Fruit fly (Drosophila melanogaster): ENCODE results near the gene CG14007.

Gene CG14007

DNA sequence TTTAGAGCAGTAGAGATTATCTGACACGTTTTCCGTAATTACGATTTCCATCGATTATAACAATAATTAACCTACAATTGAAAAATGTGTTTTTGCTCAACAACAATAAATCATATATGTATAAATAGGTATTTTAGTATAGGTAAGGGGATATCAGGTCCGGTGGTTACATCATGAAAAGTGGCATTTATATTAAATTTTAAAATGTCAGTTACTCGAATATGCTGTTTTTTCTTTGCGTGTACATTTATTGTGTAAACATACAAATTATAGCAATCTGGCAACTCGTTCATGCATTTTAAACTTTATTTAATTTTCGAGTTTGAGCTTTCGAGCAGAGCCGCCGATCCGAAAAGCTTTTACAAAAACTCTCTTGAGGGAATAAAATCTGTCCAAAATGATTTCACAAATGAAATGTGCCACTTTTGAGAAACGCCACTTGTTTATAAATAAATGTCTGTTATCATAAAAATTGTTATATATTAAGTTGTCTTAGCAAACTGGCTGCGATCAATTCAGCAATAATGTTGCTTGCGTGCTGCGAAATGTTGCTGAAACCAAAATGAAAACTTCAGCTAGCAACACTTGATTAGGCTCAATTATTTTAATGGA, 27.2 kb upstream of the CG14007 start:
- TF ChIP-seq tai (GFP tag; optimal IDR thresholded peaks at IDR 0.05) = no peak
- TF ChIP-seq Sp1 (GFP tag; optimal IDR thresholded peaks at IDR 0.05) = no peak
- no peak for TF ChIP-seq Myc (optimal IDR thresholded peaks at IDR 0.05)
- TF ChIP-seq HLH106 (tag; optimal IDR thresholded peaks at IDR 0.05) = peak; percentile 25
- TF ChIP-seq foxo (GFP tag; optimal IDR thresholded peaks at IDR 0.05) = peak in 1 of 2 experiments; percentile 19

DNA sequence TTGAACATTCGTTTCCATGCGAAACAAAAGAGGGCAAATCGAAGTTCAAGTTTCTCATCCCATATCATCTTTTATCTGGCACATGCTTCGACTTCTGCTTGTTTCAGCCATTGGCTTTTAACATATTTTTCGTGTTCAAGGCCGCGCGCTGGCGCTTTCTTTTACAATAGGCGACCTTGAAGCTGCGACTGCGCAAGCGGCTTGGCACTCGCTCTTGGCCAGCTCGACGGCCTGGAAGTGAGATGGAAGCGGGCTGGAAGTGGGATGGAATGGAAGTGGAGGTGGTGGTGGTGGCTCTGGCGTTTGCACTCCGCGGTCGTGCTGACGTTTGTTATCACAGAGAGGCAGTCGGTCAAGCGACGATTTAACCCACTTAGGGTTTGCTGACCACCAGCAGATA, 26.0 kb upstream of the CG14007 start:
- TF ChIP-seq ey (GFP tag; optimal IDR thresholded peaks at IDR 0.05) (no peak), Sp1 (GFP tag; optimal IDR thresholded peaks at IDR 0.05) (no peak), h (GFP tag; optimal IDR thresholded peaks at IDR 0.05) (no peak), Dif (GFP tag; optimal IDR thresholded peaks at IDR 0.05; ENCODE audit: partially characterized antibody) (no peak)

DNA sequence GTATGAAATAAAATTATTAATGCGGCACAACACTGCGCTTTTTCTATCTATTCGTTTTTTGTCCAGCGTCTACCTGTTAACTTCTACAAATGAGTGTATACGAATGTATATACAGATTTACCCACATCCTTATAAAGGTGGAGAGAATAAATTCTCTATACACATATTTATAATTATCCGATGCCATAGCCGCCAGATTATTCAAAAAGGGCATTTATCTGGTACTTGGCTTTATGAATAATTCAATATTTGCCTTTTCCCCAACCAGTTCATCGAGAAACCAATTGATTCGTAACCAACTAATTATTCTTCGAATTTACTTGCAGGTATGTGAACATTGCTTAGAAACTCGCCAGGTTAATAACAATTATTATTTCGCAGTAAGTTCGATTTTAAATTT, 24.7 kb upstream of the CG14007 start, which contains the start of gene CG11147:
Gene CG11147, minus strand, starts transcription at position 101 of the 400 bp plus-strand sequence.
- TF ChIP-seq dsf (GFP tag; optimal IDR thresholded peaks at IDR 0.05; ENCODE audit: borderline replicate concordance) (no peak), Hr83 (GFP tag; optimal IDR thresholded peaks at IDR 0.05; ENCODE audit: poor library complexity, severe bottlenecking) (no peak), dmrt93B (GFP tag; optimal IDR thresholded peaks at IDR 0.05) (no peak), Hnf4 (GFP tag; optimal IDR thresholded peaks at IDR 0.05) (no peak), br (GFP tag; optimal IDR thresholded peaks at IDR 0.05) (no peak), woc (GFP tag; optimal IDR thresholded peaks at IDR 0.05) (no peak), jim (GFP tag; optimal IDR thresholded peaks at IDR 0.05) (no peak), h (GFP tag; optimal IDR thresholded peaks at IDR 0.05) (no peak)

DNA sequence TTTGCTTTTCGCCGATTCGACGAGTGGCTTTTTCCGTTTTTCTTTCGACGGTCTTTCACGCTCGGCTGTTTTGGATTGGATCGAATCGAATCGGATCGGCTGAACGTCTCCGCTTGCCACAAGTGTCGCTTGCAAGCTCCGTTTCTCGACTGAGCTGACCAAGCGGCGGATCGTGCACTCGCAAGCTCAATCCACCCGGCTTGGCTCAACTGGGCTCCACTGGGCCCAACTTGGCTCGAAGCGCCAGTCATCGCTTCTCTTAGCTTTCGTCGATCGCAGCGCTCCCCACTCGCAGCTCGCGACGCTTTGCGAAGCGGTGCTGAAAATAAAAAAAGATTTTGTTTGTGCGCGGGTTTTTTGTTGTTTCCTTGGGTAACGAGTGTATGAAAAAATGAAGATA, 24.3 kb upstream of the CG14007 start:
- TF ChIP-seq Abd-B (GFP tag; optimal IDR thresholded peaks at IDR 0.05) (no peak), pan (optimal IDR thresholded peaks at IDR 0.05) (no peak), Sp1 (GFP tag; optimal IDR thresholded peaks at IDR 0.05) (no peak), dsf (GFP tag; optimal IDR thresholded peaks at IDR 0.05; ENCODE audit: borderline replicate concordance) (no peak), rgr (GFP tag; optimal IDR thresholded peaks at IDR 0.05) (no peak), Hnf4 (GFP tag; optimal IDR thresholded peaks at IDR 0.05) (no peak), foxo (GFP tag; optimal IDR thresholded peaks at IDR 0.05) (no peak), br (GFP tag; optimal IDR thresholded peaks at IDR 0.05) (no peak), Rel (GFP tag; optimal IDR thresholded peaks at IDR 0.05) (no peak), Rel (tag; optimal IDR thresholded peaks at IDR 0.05) (no peak), Mio (GFP tag; optimal IDR thresholded peaks at IDR 0.05) (no peak), CG32264 (GFP tag; optimal IDR thresholded peaks at IDR 0.05) (no peak), fru (GFP tag; optimal IDR thresholded peaks at IDR 0.05) (no peak), Dfd (GFP tag; optimal IDR thresholded peaks at IDR 0.05) (no peak), woc (GFP tag; optimal IDR thresholded peaks at IDR 0.05) (no peak), h (GFP tag; optimal IDR thresholded peaks at IDR 0.05) (no peak), brk (GFP tag; optimal IDR thresholded peaks at IDR 0.05) (no peak), CG9705 (GFP tag; optimal IDR thresholded peaks at IDR 0.05) (no peak), dl (GFP tag; optimal IDR thresholded peaks at IDR 0.05; ENCODE audit: insufficient read depth in 1 of 2, partially characterized antibody in 2 of 2) (no peak), GATAd (GFP tag; optimal IDR thresholded peaks at IDR 0.05) (no peak), OdsH (GFP tag; optimal IDR thresholded peaks at IDR 0.05) (no peak)

DNA sequence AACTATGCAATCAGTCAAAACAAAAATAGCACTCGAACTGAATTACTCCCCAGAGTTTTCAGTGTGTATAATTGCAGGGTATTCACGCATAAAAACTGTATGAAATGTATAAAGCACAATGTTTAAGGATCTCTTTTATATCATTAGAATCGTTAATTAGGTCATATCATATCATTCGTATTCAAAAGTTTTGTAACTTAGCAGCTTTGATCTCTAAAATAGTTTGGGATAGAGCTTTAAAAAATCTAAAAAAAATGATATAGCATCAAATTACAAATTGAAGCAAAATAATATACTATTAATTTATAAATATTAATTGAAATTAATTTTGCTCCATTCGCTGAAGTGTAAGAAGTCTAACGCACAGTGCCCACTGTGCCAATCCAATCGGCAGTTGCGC, 14.0 kb upstream of the CG14007 start:
- TF ChIP-seq Vsx2 (GFP tag; optimal IDR thresholded peaks at IDR 0.05; ENCODE audit: partially characterized antibody) (no peak), Hr78 (GFP tag; optimal IDR thresholded peaks at IDR 0.05) (no peak), HLH106 (tag; optimal IDR thresholded peaks at IDR 0.05) (no peak), foxo (GFP tag; optimal IDR thresholded peaks at IDR 0.05) (no peak), N (GFP tag; optimal IDR thresholded peaks at IDR 0.05) (no peak), ey (GFP tag; optimal IDR thresholded peaks at IDR 0.05) (no peak), sage (GFP tag; optimal IDR thresholded peaks at IDR 0.05) (no peak), Abd-B (GFP tag; optimal IDR thresholded peaks at IDR 0.05) (no peak)

Measured in whole organism, wandering third instar larva.